Worm (Caenorhabditis elegans) whole organism, L3 larva: ENCODE data around the gene srd-19.

Source experiments
- ama-1 ChIP-seq: fragments of 150-350 bp; optimal IDR thresholded peaks from 2 replicates; lab custom pipeline; 2018
- elt-1 ChIP-seq: fragments of 150-350 bp; optimal IDR thresholded peaks from 2 replicates; lab custom pipeline; 2014; ENCODE audit warnings: missing biosample characterization, missing genetic modification characterization
- jun-1 ChIP-seq: fragments of 150-350 bp; optimal IDR thresholded peaks from 2 replicates; lab custom pipeline; 2014; ENCODE audit warnings: missing biosample characterization, missing genetic modification reagents, missing genetic modification characterization
- nhr-237 ChIP-seq: fragments of 150-350 bp; optimal IDR thresholded peaks from 2 replicates; lab custom pipeline; 2014; ENCODE audit warnings: missing biosample characterization, missing genetic modification characterization
- nhr-25 ChIP-seq: sonication (generic microtip); optimal IDR thresholded peaks from 2 replicates; lab custom pipeline; 2017; ENCODE audit warnings: missing biosample characterization, missing genetic modification characterization
- nhr-28 ChIP-seq: fragments of 150-350 bp; optimal IDR thresholded peaks from 2 replicates; lab custom pipeline; 2014; ENCODE audit warnings: missing biosample characterization, missing genetic modification characterization
- nhr-76 ChIP-seq: fragments of 150-350 bp; sonication (generic microtip); optimal IDR thresholded peaks from 5 replicates; lab custom pipeline; 2014; ENCODE audit warnings: missing biosample characterization, missing genetic modification characterization
- snpc-4 ChIP-seq: fragments of 150-350 bp; optimal IDR thresholded peaks from 2 replicates; lab custom pipeline; 2014; ENCODE audit warnings: missing biosample characterization, missing genetic modification characterization
- unc-39 ChIP-seq: sonication (generic microtip); optimal IDR thresholded peaks from 4 replicates; lab custom pipeline; 2017; ENCODE audit warnings: missing biosample characterization, missing genetic modification characterization
- unc-62 ChIP-seq: fragments of 150-350 bp; sonication (generic microtip); optimal IDR thresholded peaks from 4 replicates; lab custom pipeline; 2014; ENCODE audit warnings: missing biosample characterization, missing genetic modification reagents, missing genetic modification characterization

DNA sequence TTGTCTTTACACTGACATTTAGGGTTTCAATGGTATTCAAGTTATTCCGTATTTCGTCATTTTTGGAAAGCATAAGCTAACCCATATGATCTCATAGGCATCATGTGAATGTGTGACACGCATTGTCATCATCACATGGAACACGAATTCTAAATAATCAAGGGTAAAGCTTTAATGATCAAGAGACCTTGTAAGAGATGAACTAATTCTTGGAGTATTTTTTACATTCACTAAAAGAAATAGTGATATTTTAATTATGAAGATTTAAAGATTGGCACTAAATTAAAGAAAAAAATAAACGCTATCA, 16.6 kb downstream of the srd-19 start:
- no peak for TF ChIP-seq unc-39 (tag; lab: Kevin White, UChicago)
- TF ChIP-seq ama-1 (lab: Kevin White, UChicago) = no peak
- no peak for TF ChIP-seq nhr-76 (tag; lab: Kevin White, UChicago)
- no peak for TF ChIP-seq nhr-237 (tag; lab: Kevin White, UChicago)
- no peak for TF ChIP-seq elt-1 (tag; lab: Kevin White, UChicago)
- TF ChIP-seq nhr-25 (tag; lab: Kevin White, UChicago) = no peak
- no peak for TF ChIP-seq jun-1
- no peak for TF ChIP-seq snpc-4 (tag; lab: Kevin White, UChicago)
- no peak for TF ChIP-seq nhr-28 (tag; lab: Kevin White, UChicago)
- no peak for TF ChIP-seq unc-62 (GFP tag; lab: Kevin White, UChicago)
